Fruit fly (Drosophila melanogaster) whole organism, prepupa: Measurements from ENCODE around the gene Ada2a.

Experiments used
- CG10631 ChIP-seq: fragments of 200-800 bp; sonication (Bioruptor generic); optimal IDR thresholded peaks from 2 replicates; lab custom pipeline; 2016; ENCODE audit warnings: missing biosample characterization, missing genetic modification characterization
- CG10669 ChIP-seq: fragments of 200-800 bp; sonication (Bioruptor generic); optimal IDR thresholded peaks from 3 replicates; lab custom pipeline; 2018; ENCODE audit warnings: missing biosample characterization, mild to moderate bottlenecking, missing genetic modification characterization, moderate library complexity
- CG11902 ChIP-seq: fragments of 200-800 bp; sonication (Bioruptor generic); optimal IDR thresholded peaks from 3 replicates; lab custom pipeline; 2016; ENCODE audit warnings: missing biosample characterization, missing genetic modification characterization
- CG15336 ChIP-seq: fragments of 200-800 bp; sonication (Bioruptor generic); IDR thresholded peaks from 2 replicates; pipeline ENCODE4 v1.3.6; 2022; ENCODE audit warnings: missing biosample characterization, missing genetic modification characterization
- CG1621 ChIP-seq: fragments of 200-800 bp; sonication (Bioruptor generic); optimal IDR thresholded peaks from 3 replicates; lab custom pipeline; 2018; ENCODE audit warnings: missing biosample characterization, mild to moderate bottlenecking, missing genetic modification characterization
- CG3032 ChIP-seq: fragments of 200-800 bp; optimal IDR thresholded peaks from 2 replicates; lab custom pipeline; 2019; ENCODE audit warnings: missing biosample characterization, mild to moderate bottlenecking, missing genetic modification characterization, moderate library complexity
- CG3919 ChIP-seq: fragments of 200-800 bp; sonication (Bioruptor generic); optimal IDR thresholded peaks from 3 replicates; lab custom pipeline; 2016; ENCODE audit warnings: missing biosample characterization, missing genetic modification characterization
- CG7368 ChIP-seq: fragments of 200-800 bp; sonication (Bioruptor generic); optimal IDR thresholded peaks from 3 replicates; lab custom pipeline; 2016; ENCODE audit warnings: missing biosample characterization, missing genetic modification characterization
- CG8319 ChIP-seq: fragments of 200-800 bp; sonication (Bioruptor generic); optimal IDR thresholded peaks from 3 replicates; lab custom pipeline; 2016; ENCODE audit warnings: missing biosample characterization, missing genetic modification characterization
- CG8632 ChIP-seq: fragments of 200-800 bp; sonication (Bioruptor generic); optimal IDR thresholded peaks from 3 replicates; lab custom pipeline; 2016; ENCODE audit warnings: missing biosample characterization, missing genetic modification characterization
- CG9139 ChIP-seq: fragments of 200-800 bp; sonication (Bioruptor generic); optimal IDR thresholded peaks from 3 replicates; lab custom pipeline; 2017; ENCODE audit warnings: missing biosample characterization, mild to moderate bottlenecking, missing genetic modification characterization
- Eip75B ChIP-seq: fragments of 200-800 bp; sonication (Bioruptor generic); optimal IDR thresholded peaks from 3 replicates; lab custom pipeline; 2016; ENCODE audit warnings: missing biosample characterization, missing genetic modification characterization
- Eip93F ChIP-seq: fragments of 200-800 bp; sonication (Bioruptor generic); optimal IDR thresholded peaks from 2 replicates; lab custom pipeline; 2016; ENCODE audit warnings: missing biosample characterization, mild to moderate bottlenecking, missing genetic modification characterization
- Ets21C ChIP-seq: fragments of 200-800 bp; sonication (Bioruptor generic); optimal IDR thresholded peaks from 3 replicates; lab custom pipeline; 2016; ENCODE audit warnings: missing biosample characterization, missing genetic modification characterization
- Gug ChIP-seq: fragments of 200-800 bp; sonication (Bioruptor generic); IDR thresholded peaks from 2 replicates; pipeline ENCODE4 v1.3.6; 2022; ENCODE audit warnings: missing biosample characterization, missing genetic modification characterization
- Hr38 ChIP-seq: sonication (Bioruptor generic); optimal IDR thresholded peaks from 2 replicates; lab custom pipeline; 2016; ENCODE audit warnings: missing biosample characterization, missing genetic modification characterization
- Lpt ChIP-seq: fragments of 200-800 bp; sonication (Bioruptor generic); optimal IDR thresholded peaks from 3 replicates; lab custom pipeline; 2016; ENCODE audit warnings: missing biosample characterization, missing genetic modification characterization
- Met ChIP-seq: fragments of 200-800 bp; sonication (Bioruptor generic); optimal IDR thresholded peaks from 3 replicates; lab custom pipeline; 2016; ENCODE audit warnings: missing biosample characterization, missing genetic modification characterization
- OdsH ChIP-seq: fragments of 200-800 bp; sonication (Bioruptor generic); optimal IDR thresholded peaks from 3 replicates; lab custom pipeline; 2016; ENCODE audit warnings: missing biosample characterization, missing genetic modification characterization
- Smox ChIP-seq: fragments of 200-800 bp; sonication (Bioruptor generic); optimal IDR thresholded peaks from 3 replicates; lab custom pipeline; 2016; ENCODE audit warnings: missing biosample characterization, missing genetic modification characterization
- Sox14 ChIP-seq: fragments of 200-800 bp; sonication (Bioruptor generic); optimal IDR thresholded peaks from 3 replicates; lab custom pipeline; 2016; ENCODE audit warnings: missing biosample characterization, missing genetic modification characterization
- achi ChIP-seq: fragments of 200-800 bp; sonication (Bioruptor generic); optimal IDR thresholded peaks from 3 replicates; lab custom pipeline; 2016; ENCODE audit warnings: missing biosample characterization, missing genetic modification characterization
- acj6 ChIP-seq: fragments of 200-800 bp; sonication (Bioruptor generic); optimal IDR thresholded peaks from 3 replicates; lab custom pipeline; 2016; ENCODE audit warnings: missing biosample characterization, missing genetic modification characterization
- cyc ChIP-seq: fragments of 200-800 bp; sonication (Bioruptor generic); optimal IDR thresholded peaks from 3 replicates; lab custom pipeline; 2016; ENCODE audit warnings: missing biosample characterization, missing genetic modification characterization
- dsx ChIP-seq: fragments of 200-800 bp; optimal IDR thresholded peaks from 3 replicates; lab custom pipeline; 2019; ENCODE audit warnings: missing biosample characterization, mild to moderate bottlenecking, missing genetic modification characterization, moderate library complexity; ENCODE audit not compliant: poor library complexity, severe bottlenecking
- esn ChIP-seq: fragments of 200-800 bp; sonication (Bioruptor generic); optimal IDR thresholded peaks from 2 replicates; lab custom pipeline; 2016; ENCODE audit warnings: missing biosample characterization, mild to moderate bottlenecking, missing genetic modification characterization, moderate library complexity
- fd85E ChIP-seq: fragments of 200-800 bp; sonication (Bioruptor generic); optimal IDR thresholded peaks from 3 replicates; lab custom pipeline; 2016; ENCODE audit warnings: missing biosample characterization, missing genetic modification characterization
- fkh ChIP-seq: fragments of 200-800 bp; sonication (Bioruptor generic); optimal IDR thresholded peaks from 3 replicates; lab custom pipeline; 2017; ENCODE audit warnings: missing biosample characterization, mild to moderate bottlenecking, missing genetic modification characterization, moderate library complexity
- lz ChIP-seq: fragments of 200-800 bp; sonication (Bioruptor generic); optimal IDR thresholded peaks from 3 replicates; lab custom pipeline; 2016; ENCODE audit warnings: missing biosample characterization, missing genetic modification characterization
- pdm3 ChIP-seq: fragments of 200-800 bp; sonication (Bioruptor generic); optimal IDR thresholded peaks from 3 replicates; lab custom pipeline; 2016; ENCODE audit warnings: missing biosample characterization, missing genetic modification characterization
- ss ChIP-seq, 2 experiments: fragments of 200-800 bp; sonication (Bioruptor generic); optimal IDR thresholded peaks; 2 replicates in 1 of 2; 3 replicates in 1 of 2; lab custom pipeline; 2017 to 2018; ENCODE audit warnings: mild to moderate bottlenecking in 2 of 2, missing biosample characterization in 2 of 2, missing genetic modification characterization in 2 of 2, moderate library complexity in 1 of 2
- svp ChIP-seq: fragments of 200-800 bp; sonication (Bioruptor generic); peaks from one replicate; lab custom pipeline; 2016; ENCODE audit warnings: missing biosample characterization, missing genetic modification characterization
- topi ChIP-seq: fragments of 200-800 bp; sonication (Bioruptor generic); optimal IDR thresholded peaks from 3 replicates; lab custom pipeline; 2016; ENCODE audit warnings: missing biosample characterization, missing genetic modification characterization

The Ada2a gene

dm6 chr3R:18266665-18267064 lies 11.4 kb upstream of the Ada2a start:
- no peak for TF ChIP-seq CG15336 (GFP tag; lab: Robert Waterston, UW)
- no peak for TF ChIP-seq CG3919 (GFP tag; lab: Kevin White, UChicago)

dm6 chr3R:18265275-18265674 lies 10.0 kb upstream of the Ada2a start:
- no peak for TF ChIP-seq pdm3 (GFP tag; lab: Kevin White, UChicago)
- no peak for TF ChIP-seq Ets21C (GFP tag; lab: Kevin White, UChicago)
- no peak for TF ChIP-seq OdsH
- TF ChIP-seq fkh, result no peak
- no peak for TF ChIP-seq Lpt
- no peak for TF ChIP-seq ss (GFP tag; optimal IDR thresholded peaks at IDR 0.05; lab: Kevin White, UChicago)
- TF ChIP-seq svp (GFP tag; lab: Kevin White, UChicago), result no peak
- TF ChIP-seq Met (GFP tag; lab: Kevin White, UChicago), result no peak
- TF ChIP-seq, all 60 proteins: peak for 0

dm6 chr3R:18261602-18262001 lies 6.3 kb upstream of the Ada2a start:
- TF ChIP-seq ss (GFP tag; optimal IDR thresholded peaks at IDR 0.05; lab: Kevin White, UChicago) (no peak), acj6 (GFP tag; lab: Kevin White, UChicago) (no peak), CG8632 (GFP tag; lab: Kevin White, UChicago) (no peak), CG1621 (tag; lab: Kevin White, UChicago) (no peak), Eip93F (no peak), fd85E (GFP tag; lab: Kevin White, UChicago) (no peak), Eip75B (GFP tag; lab: Kevin White, UChicago) (no peak), lz (GFP tag; lab: Kevin White, UChicago) (no peak), Gug (GFP tag; lab: Robert Waterston, UW) (no peak), CG10669 (GFP tag; lab: Kevin White, UChicago) (no peak), Smox (GFP tag; lab: Kevin White, UChicago) (no peak), Hr38 (no peak), topi (no peak), fkh (no peak), achi (GFP tag; lab: Kevin White, UChicago) (no peak), CG10631 (GFP tag; lab: Kevin White, UChicago) (no peak), CG11902 (GFP tag; lab: Kevin White, UChicago) (no peak)

- TF ChIP-seq CG7368 (GFP tag; lab: Kevin White, UChicago), result no peak
- no peak for TF ChIP-seq CG3032 (tag; lab: Kevin White, UChicago)
- no peak for TF ChIP-seq CG9139 (GFP tag; lab: Kevin White, UChicago)
These were observed 4.7 kb upstream of the Ada2a start for dm6 chr3R:18260016-18260415.

dm6 chr3R:18252578-18252977 lies 2.7 kb downstream of the Ada2a start, which contains the start of gene CG12320:
Gene CG12320, minus strand, starts transcription at chr3R:18252734.
- TF ChIP-seq CG1621 (tag; lab: Kevin White, UChicago) (peak; percentile 49), lz (GFP tag; lab: Kevin White, UChicago) (no peak), Sox14 (GFP tag; lab: Kevin White, UChicago) (peak; percentile 52), esn (GFP tag; lab: Kevin White, UChicago) (peak; percentile 6), CG8319 (GFP tag; lab: Kevin White, UChicago) (no peak), Met (GFP tag; lab: Kevin White, UChicago) (no peak), acj6 (GFP tag; lab: Kevin White, UChicago) (no peak)

- no peak for TF ChIP-seq achi (GFP tag; lab: Kevin White, UChicago)
- no peak for TF ChIP-seq cyc (GFP tag; lab: Kevin White, UChicago)
- TF ChIP-seq Hr38, result no peak
- no peak for TF ChIP-seq fd85E (GFP tag; lab: Kevin White, UChicago)
- no peak for TF ChIP-seq dsx (GFP tag; lab: Kevin White, UChicago)
- TF ChIP-seq CG8319 (GFP tag; lab: Kevin White, UChicago), result no peak
These were observed 3.4 kb downstream of the Ada2a start for dm6 chr3R:18251876-18252275.
